Fruit fly (Drosophila melanogaster): ENCODE measurements around the gene trn.

- TF ChIP-seq usp (GFP tag; optimal IDR thresholded peaks at IDR 0.05), result no peak
- no peak for TF ChIP-seq CG8478 (optimal IDR thresholded peaks at IDR 0.05)
- TF ChIP-seq pan (optimal IDR thresholded peaks at IDR 0.05), result no peak
- no peak for TF ChIP-seq Dll (optimal IDR thresholded peaks at IDR 0.05)
Measured at dm6 chr3L:13083432-13083831, 30.6 kb upstream of the trn start.
